Fruit fly (Drosophila melanogaster) whole organism, adult: ENCODE results near the gene CHKov2.

Experiments used
- CG11617 ChIP-seq: fragments of 200-800 bp; sonication (Bioruptor generic); optimal IDR thresholded peaks from 2 replicates; lab custom pipeline; 2017; ENCODE audit warnings: mild to moderate bottlenecking, missing biosample characterization, missing genetic modification reagents, missing genetic modification characterization
- CG12768 ChIP-seq: fragments of 200-800 bp; sonication (Bioruptor generic); optimal IDR thresholded peaks from 2 replicates; lab custom pipeline; 2017; ENCODE audit warnings: missing biosample characterization, missing genetic modification characterization, mild to moderate bottlenecking, moderate library complexity, missing genetic modification reagents
- CG14711 ChIP-seq: fragments of 200-800 bp; sonication (Bioruptor generic); optimal IDR thresholded peaks from 2 replicates; lab custom pipeline; 2018; ENCODE audit warnings: missing biosample characterization, mild to moderate bottlenecking, missing genetic modification characterization, moderate library complexity
- CG33017 ChIP-seq: fragments of 200-800 bp; sonication (Bioruptor generic); optimal IDR thresholded peaks from 2 replicates; lab custom pipeline; 2018; ENCODE audit warnings: missing biosample characterization, mild to moderate bottlenecking, missing genetic modification characterization, moderate library complexity
- CG5204 ChIP-seq: fragments of 200-800 bp; sonication (Bioruptor generic); optimal IDR thresholded peaks from 2 replicates; lab custom pipeline; 2016; ENCODE audit warnings: missing biosample characterization, missing genetic modification characterization
- CG7101 ChIP-seq: fragments of 200-800 bp; sonication (Bioruptor generic); optimal IDR thresholded peaks from 2 replicates; lab custom pipeline; 2018; ENCODE audit warnings: missing biosample characterization, mild to moderate bottlenecking, missing genetic modification characterization, moderate library complexity
- bab1 ChIP-seq: fragments of 200-800 bp; sonication (Bioruptor generic); optimal IDR thresholded peaks from 3 replicates; lab custom pipeline; 2019; ENCODE audit warnings: missing biosample characterization, mild to moderate bottlenecking, missing genetic modification characterization, moderate library complexity
- cic ChIP-seq: fragments of 200-800 bp; sonication (Bioruptor generic); optimal IDR thresholded peaks from 2 replicates; lab custom pipeline; 2017; ENCODE audit warnings: missing biosample characterization, mild to moderate bottlenecking, missing genetic modification characterization, moderate library complexity
- cnc ChIP-seq, 2 experiments: fragments of >200 bp; optimal IDR thresholded peaks; 2 replicates each; lab custom pipeline; 2017
- kay ChIP-seq: fragments of 200-800 bp; sonication (Bioruptor generic); peaks from one replicate; lab custom pipeline; 2016; ENCODE audit warnings: missing biosample characterization, missing genetic modification characterization, borderline replicate concordance
- ovo ChIP-seq: fragments of 200-800 bp; sonication (Bioruptor generic); optimal IDR thresholded peaks from 2 replicates; lab custom pipeline; 2016; ENCODE audit warnings: missing biosample characterization, missing genetic modification characterization
- pad ChIP-seq: fragments of 200-800 bp; sonication (Bioruptor generic); optimal IDR thresholded peaks from 3 replicates; lab custom pipeline; 2017; ENCODE audit warnings: missing biosample characterization, missing genetic modification characterization, mild to moderate bottlenecking, moderate library complexity, missing genetic modification reagents
- tj ChIP-seq: fragments of 200-800 bp; sonication (Bioruptor generic); optimal IDR thresholded peaks from 3 replicates; lab custom pipeline; 2017; ENCODE audit warnings: missing biosample characterization, mild to moderate bottlenecking, missing genetic modification characterization, moderate library complexity
- toe ChIP-seq: fragments of 200-800 bp; sonication (Bioruptor generic); optimal IDR thresholded peaks from 2 replicates; lab custom pipeline; 2016; ENCODE audit warnings: missing biosample characterization, missing genetic modification characterization

DNA sequence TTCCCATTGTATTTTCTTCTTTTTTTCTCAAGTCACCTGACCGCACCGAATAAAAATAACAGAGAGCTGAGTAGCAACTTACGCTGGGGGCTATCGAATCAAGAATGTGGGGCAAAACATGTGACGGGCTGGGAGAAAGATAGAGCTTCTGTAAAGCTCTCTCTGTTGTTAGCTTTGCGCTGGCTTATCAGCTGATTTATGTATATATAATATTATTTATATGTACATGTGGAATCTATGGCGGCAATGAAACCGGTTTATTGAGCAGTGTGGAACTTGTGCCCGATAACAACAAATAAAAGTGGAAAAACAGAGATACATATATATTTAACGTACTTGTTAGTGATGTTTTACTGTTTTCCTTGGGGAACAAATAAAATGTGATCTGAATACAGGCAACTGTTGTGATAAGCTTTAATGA lies 38.1 kb downstream of the CHKov2 start, which contains the start of gene CG31098:
- TF ChIP-seq CG33017 = peak; percentile 83
- TF ChIP-seq bab1 (GFP tag; lab: Kevin White, UChicago) = peak; percentile 84
- TF ChIP-seq ovo (GFP tag; lab: Kevin White, UChicago) = peak; percentile 41
- peak; percentile 53 for TF ChIP-seq CG11617 (GFP tag; lab: Kevin White, UChicago)
- peak; percentile 89 for TF ChIP-seq kay
- TF ChIP-seq tj (GFP tag; lab: Kevin White, UChicago) = peak; percentile 18
- TF ChIP-seq CG7101 = peak; percentile 60
- TF ChIP-seq toe (GFP tag; lab: Kevin White, UChicago) = peak; percentile 41
- TF ChIP-seq cic (GFP tag; lab: Kevin White, UChicago) = peak; percentile 92
- TF ChIP-seq pad (GFP tag; lab: Kevin White, UChicago) = peak; percentile 35
- TF ChIP-seq cnc (optimal IDR thresholded peaks at IDR 0.05; lab: Kevin White, UChicago) = peak in 1 of 2 experiments; percentile 57
- TF ChIP-seq CG5204 (GFP tag; lab: Kevin White, UChicago) = no peak
- TF ChIP-seq CG14711 (tag; lab: Kevin White, UChicago) = peak; percentile 29
- peak; percentile 80 for TF ChIP-seq CG12768 (GFP tag; lab: Kevin White, UChicago)
